Fruit fly (Drosophila melanogaster) whole organism, embryonic: Measurements from ENCODE around the gene CG15498.

Experiments
- CG10321 ChIP-seq: fragments of 200-800 bp; sonication (Bioruptor generic); IDR thresholded peaks from 2 replicates; pipeline ENCODE4 v1.3.6; 2022; ENCODE audit warnings: missing biosample characterization, missing genetic modification characterization
- CG11085 ChIP-seq: fragments of 200-800 bp; sonication (Bioruptor generic); IDR thresholded peaks from 2 replicates; pipeline ENCODE4 v1.3.6; 2022; ENCODE audit warnings: missing biosample characterization, missing genetic modification characterization
- CG1832 ChIP-seq: fragments of 200-800 bp; sonication (Bioruptor generic); optimal IDR thresholded peaks from 2 replicates; lab custom pipeline; 2017; ENCODE audit warnings: missing biosample characterization, mild to moderate bottlenecking, missing genetic modification characterization, inconsistent platforms
- CG18599 ChIP-seq: fragments of 200-800 bp; sonication (Bioruptor generic); optimal IDR thresholded peaks from 3 replicates; lab custom pipeline; 2017; ENCODE audit warnings: missing biosample characterization, missing genetic modification characterization, mild to moderate bottlenecking, moderate library complexity, missing genetic modification reagents
- CG30020 ChIP-seq: fragments of 200-800 bp; optimal IDR thresholded peaks from 2 replicates; lab custom pipeline; 2019; ENCODE audit warnings: missing biosample characterization, mild to moderate bottlenecking, missing genetic modification characterization, moderate library complexity
- CG32532 ChIP-seq: fragments of 200-800 bp; sonication (Bioruptor generic); IDR thresholded peaks from 2 replicates; pipeline ENCODE4 v1.3.6; 2022; ENCODE audit warnings: missing biosample characterization, missing genetic modification characterization
- CG7928 ChIP-seq: fragments of 200-800 bp; sonication (Bioruptor generic); optimal IDR thresholded peaks from 2 replicates; lab custom pipeline; 2017; ENCODE audit warnings: missing biosample characterization, mild to moderate bottlenecking, missing genetic modification characterization
- Deaf1 ChIP-seq: fragments of 200-800 bp; optimal IDR thresholded peaks from 3 replicates; lab custom pipeline; 2019; ENCODE audit warnings: missing biosample characterization, mild to moderate bottlenecking, missing genetic modification characterization, moderate library complexity
- HLHmδ ChIP-seq: fragments of 200-800 bp; sonication (Bioruptor generic); optimal IDR thresholded peaks from 2 replicates; lab custom pipeline; 2018; ENCODE audit warnings: missing biosample characterization, mild to moderate bottlenecking, missing genetic modification characterization, moderate library complexity
- Jarid2 ChIP-seq: fragments of 200-800 bp; sonication (Bioruptor generic); optimal IDR thresholded peaks from 3 replicates; lab custom pipeline; 2017; ENCODE audit warnings: mild to moderate bottlenecking, missing biosample characterization, missing genetic modification reagents, missing genetic modification characterization
- Lhr ChIP-seq: fragments of 200-800 bp; sonication (Bioruptor generic); optimal IDR thresholded peaks from 3 replicates; lab custom pipeline; 2017; ENCODE audit warnings: mild to moderate bottlenecking, missing biosample characterization, missing genetic modification reagents, missing genetic modification characterization
- MBD-R2 ChIP-seq: fragments of 200-800 bp; sonication (Bioruptor generic); IDR thresholded peaks from 2 replicates; pipeline ENCODE4 v1.3.6; 2022; ENCODE audit warnings: missing biosample characterization, missing genetic modification characterization
- Nf-YB ChIP-seq: fragments of 200-800 bp; sonication (Bioruptor generic); optimal IDR thresholded peaks from 3 replicates; lab custom pipeline; 2019; ENCODE audit warnings: missing biosample characterization, mild to moderate bottlenecking, missing genetic modification characterization, moderate library complexity
- Nf-YC ChIP-seq: fragments of 200-800 bp; optimal IDR thresholded peaks from 3 replicates; lab custom pipeline; 2019; ENCODE audit warnings: missing biosample characterization, mild to moderate bottlenecking, missing genetic modification characterization, moderate library complexity
- Opbp ChIP-seq: fragments of 200-800 bp; sonication (Bioruptor generic); IDR thresholded peaks from 3 replicates; pipeline ENCODE4 v1.3.6; 2022; ENCODE audit warnings: missing biosample characterization, missing genetic modification characterization; ENCODE audit not compliant: partially characterized antibody
- Taf1 ChIP-seq: fragments of 200-800 bp; sonication (Bioruptor generic); IDR thresholded peaks from 2 replicates; pipeline ENCODE4 v1.3.6; 2022; ENCODE audit warnings: missing biosample characterization, missing genetic modification characterization
- Trl ChIP-seq, 3 experiments: fragments of >200 bp in 2 of 3; fragments of 200-800 bp in 1 of 3; sonication (Bioruptor generic) in 1 of 3; optimal IDR thresholded peaks; 2 replicates in 1 of 3; 3 replicates in 2 of 3; lab custom pipeline; 2016 to 2017; ENCODE audit warnings: missing biosample characterization in 1 of 3, missing genetic modification characterization in 1 of 3
- abd-A ChIP-seq: fragments of 200-800 bp; sonication (Bioruptor generic); optimal IDR thresholded peaks from 3 replicates; lab custom pipeline; 2019; ENCODE audit warnings: missing biosample characterization, mild to moderate bottlenecking, missing genetic modification characterization, moderate library complexity
- bbx ChIP-seq: fragments of 200-800 bp; sonication (Bioruptor generic); IDR thresholded peaks from 2 replicates; pipeline ENCODE4 v1.3.6; 2022; ENCODE audit warnings: missing biosample characterization, missing genetic modification characterization; ENCODE audit not compliant: partially characterized antibody
- cg ChIP-seq: fragments of 200-800 bp; sonication (Bioruptor generic); optimal IDR thresholded peaks from 3 replicates; lab custom pipeline; 2019; ENCODE audit warnings: missing biosample characterization, mild to moderate bottlenecking, missing genetic modification characterization, moderate library complexity
- chinmo ChIP-seq: fragments of 200-800 bp; sonication (Bioruptor generic); IDR thresholded peaks from 4 replicates; pipeline ENCODE4 v1.3.6; 2022; ENCODE audit warnings: missing biosample characterization, missing genetic modification characterization; ENCODE audit not compliant: partially characterized antibody
- dati ChIP-seq: fragments of 200-800 bp; sonication (Bioruptor generic); IDR thresholded peaks from 2 replicates; pipeline ENCODE4 v1.3.6; 2022; ENCODE audit warnings: missing biosample characterization, missing genetic modification characterization
- ewg ChIP-seq: fragments of 200-800 bp; sonication (Bioruptor generic); optimal IDR thresholded peaks from 3 replicates; lab custom pipeline; 2017; ENCODE audit warnings: mild to moderate bottlenecking, missing biosample characterization, missing genetic modification reagents, missing genetic modification characterization
- gcm ChIP-seq: fragments of 200-800 bp; sonication (Bioruptor generic); optimal IDR thresholded peaks from 2 replicates; lab custom pipeline; 2019; ENCODE audit warnings: missing biosample characterization, mild to moderate bottlenecking, missing genetic modification characterization, moderate library complexity
- jing ChIP-seq: fragments of 200-800 bp; sonication (Bioruptor generic); optimal IDR thresholded peaks from 2 replicates; lab custom pipeline; 2018; ENCODE audit warnings: missing biosample characterization, mild to moderate bottlenecking, missing genetic modification characterization
- nerfin-1 ChIP-seq: fragments of 200-800 bp; sonication (Bioruptor generic); optimal IDR thresholded peaks from 3 replicates; lab custom pipeline; 2019; ENCODE audit warnings: missing biosample characterization, mild to moderate bottlenecking, missing genetic modification characterization, moderate library complexity
- nom ChIP-seq: fragments of 200-800 bp; sonication (Bioruptor generic); optimal IDR thresholded peaks from 2 replicates; lab custom pipeline; 2017; ENCODE audit warnings: missing biosample characterization, missing genetic modification characterization, mild to moderate bottlenecking, moderate library complexity, missing genetic modification reagents
- oc ChIP-seq: fragments of 200-800 bp; sonication (Bioruptor generic); optimal IDR thresholded peaks from 2 replicates; lab custom pipeline; 2018; ENCODE audit warnings: missing biosample characterization, mild to moderate bottlenecking, missing genetic modification characterization, moderate library complexity
- pfk ChIP-seq: fragments of 200-800 bp; sonication (Bioruptor generic); optimal IDR thresholded peaks from 2 replicates; lab custom pipeline; 2018; ENCODE audit warnings: missing biosample characterization, mild to moderate bottlenecking, missing genetic modification characterization, moderate library complexity
- pros ChIP-seq: fragments of 200-800 bp; sonication (Bioruptor generic); optimal IDR thresholded peaks from 3 replicates; lab custom pipeline; 2019; ENCODE audit warnings: missing biosample characterization, mild to moderate bottlenecking, missing genetic modification characterization, moderate library complexity
- ro ChIP-seq: fragments of 200-800 bp; sonication (Bioruptor generic); IDR thresholded peaks from 2 replicates; pipeline ENCODE4 v1.3.6; 2022; ENCODE audit warnings: missing biosample characterization, missing genetic modification characterization
- salm ChIP-seq: fragments of 200-800 bp; sonication (Bioruptor generic); optimal IDR thresholded peaks from 2 replicates; lab custom pipeline; 2018; ENCODE audit warnings: missing biosample characterization, mild to moderate bottlenecking, missing genetic modification characterization
- seq ChIP-seq: fragments of 200-800 bp; sonication (Bioruptor generic); IDR thresholded peaks from 2 replicates; pipeline ENCODE4 v1.3.6; 2022; ENCODE audit warnings: missing biosample characterization, missing genetic modification characterization
- sima ChIP-seq: fragments of 200-800 bp; sonication (Bioruptor generic); optimal IDR thresholded peaks from 2 replicates; lab custom pipeline; 2016; ENCODE audit warnings: missing biosample characterization, missing genetic modification characterization
- twi ChIP-seq: fragments of 200-800 bp; optimal IDR thresholded peaks from 2 replicates; lab custom pipeline; 2019; ENCODE audit warnings: missing biosample characterization, mild to moderate bottlenecking, missing genetic modification characterization, moderate library complexity
- unpg ChIP-seq: fragments of 200-800 bp; sonication (Bioruptor generic); optimal IDR thresholded peaks from 3 replicates; lab custom pipeline; 2018; ENCODE audit warnings: missing biosample characterization, mild to moderate bottlenecking, missing genetic modification characterization, moderate library complexity
- z ChIP-seq: fragments of 200-800 bp; sonication (Bioruptor generic); IDR thresholded peaks from 3 replicates; pipeline ENCODE4 v1.3.6; 2022; ENCODE audit warnings: missing biosample characterization, missing genetic modification characterization

The CG15498 gene

dm6 chr3R:21557884-21558283 lies 11.1 kb downstream of the CG15498 start:
- TF ChIP-seq CG10321 (GFP tag; lab: Robert Waterston, UW) (peak; percentile 80), nom (GFP tag; lab: Kevin White, UChicago) (no peak), Nf-YB (GFP tag; lab: Kevin White, UChicago) (peak; percentile 29), ewg (GFP tag; lab: Kevin White, UChicago) (peak; percentile 7), MBD-R2 (GFP tag; lab: Robert Waterston, UW) (no peak), Nf-YC (peak; percentile 77), Trl (optimal IDR thresholded peaks at IDR 0.05; lab: Kevin White, UChicago) (peak in 1 of 2 experiments; percentile 28), Trl (GFP tag; optimal IDR thresholded peaks at IDR 0.05; lab: Kevin White, UChicago) (no peak), z (GFP tag; lab: Robert Waterston, UW) (peak; percentile 91), CG1832 (peak; percentile 74)

dm6 chr3R:21557052-21557451 lies 11.9 kb downstream of the CG15498 start, which contains the start of gene slou:
slou (minus strand) TSS chr3R:21557182.
- TF ChIP-seq cg (peak; percentile 61), salm (no peak), gcm (GFP tag; lab: Kevin White, UChicago) (peak; percentile 58), Opbp (GFP tag; lab: Robert Waterston, UW) (0 out of 3 replicates have a peak, but pooled peaks have one; percentile 25), Lhr (GFP tag; lab: Kevin White, UChicago) (no peak), CG30020 (tag; lab: Kevin White, UChicago) (no peak), pros (GFP tag; lab: Kevin White, UChicago) (peak; percentile 21), seq (GFP tag; lab: Robert Waterston, UW) (peak; percentile 80), twi (peak; percentile 47), bbx (GFP tag; lab: Robert Waterston, UW) (peak; percentile 55), oc (tag; lab: Kevin White, UChicago) (peak; percentile 23), CG18599 (GFP tag; lab: Kevin White, UChicago) (no peak), sima (GFP tag; lab: Kevin White, UChicago) (no peak), CG11085 (GFP tag; lab: Robert Waterston, UW) (no peak), Nf-YB (GFP tag; lab: Kevin White, UChicago) (peak; percentile 90), Nf-YC (peak; percentile 90), ro (no peak), Taf1 (GFP tag; lab: Robert Waterston, UW) (no peak), nerfin-1 (tag; lab: Kevin White, UChicago) (peak; percentile 47), z (GFP tag; lab: Robert Waterston, UW) (peak; percentile 96), HLHmδ (peak; percentile 24), dati (GFP tag; lab: Robert Waterston, UW) (no peak), CG32532 (GFP tag; lab: Robert Waterston, UW) (no peak), jing (GFP tag; lab: Kevin White, UChicago) (no peak), Deaf1 (tag; lab: Kevin White, UChicago) (peak; percentile 23), Jarid2 (GFP tag; lab: Kevin White, UChicago) (peak; percentile 34)

- TF ChIP-seq Trl (optimal IDR thresholded peaks at IDR 0.05; lab: Kevin White, UChicago) (peak; percentile 29 to 46), Trl (GFP tag; optimal IDR thresholded peaks at IDR 0.05; lab: Kevin White, UChicago) (no peak), cg (peak; percentile 29), abd-A (tag; lab: Kevin White, UChicago) (peak; percentile 15), seq (GFP tag; lab: Robert Waterston, UW) (peak; percentile 68; the same call in 1 of the 2 replicates), pfk (GFP tag; lab: Kevin White, UChicago) (no peak), CG18599 (GFP tag; lab: Kevin White, UChicago) (no peak), CG7928 (GFP tag; lab: Kevin White, UChicago) (no peak), Nf-YB (GFP tag; lab: Kevin White, UChicago) (peak; percentile 83), z (GFP tag; lab: Robert Waterston, UW) (peak; percentile 70; the same call in 2 of the 3 replicates), ewg (GFP tag; lab: Kevin White, UChicago) (peak; percentile 29), chinmo (0 out of 4 replicates have a peak, but pooled peaks have one; percentile 25), unpg (GFP tag; lab: Kevin White, UChicago) (no peak), Nf-YC (peak; percentile 91), CG1832 (peak; percentile 25)
- TF ChIP-seq, all 482 proteins: peak for 10
Measured at dm6 chr3R:21551565-21551964, 17.4 kb downstream of the CG15498 start.
